Worm (Caenorhabditis elegans) whole organism, L2 larva: ENCODE measurements around the gene T16G12.9.

Experiments used
- aly-2 ChIP-seq: fragments of 150-350 bp; optimal IDR thresholded peaks from 2 replicates; lab custom pipeline; 2014; ENCODE audit warnings: missing biosample characterization, missing genetic modification characterization
- ama-1 ChIP-seq: fragments of 150-350 bp; optimal IDR thresholded peaks from 2 replicates; lab custom pipeline; 2018; ENCODE audit warnings: inconsistent platforms
- gmeb-1 ChIP-seq: fragments of 150-350 bp; optimal IDR thresholded peaks from 2 replicates; lab custom pipeline; 2014; ENCODE audit warnings: missing biosample characterization, missing genetic modification characterization
- nhr-23 ChIP-seq: fragments of 150-350 bp; optimal IDR thresholded peaks from 2 replicates; lab custom pipeline; 2014; ENCODE audit warnings: missing biosample characterization, missing genetic modification reagents, missing genetic modification characterization
- nhr-237 ChIP-seq: fragments of 150-350 bp; optimal IDR thresholded peaks from 2 replicates; lab custom pipeline; 2014; ENCODE audit warnings: missing biosample characterization, missing genetic modification characterization
- nhr-25 ChIP-seq: fragments of 150-350 bp; sonication (generic microtip); optimal IDR thresholded peaks from 3 replicates; lab custom pipeline; 2014; ENCODE audit warnings: missing biosample characterization, missing genetic modification characterization
- unc-39 ChIP-seq: fragments of 150-350 bp; optimal IDR thresholded peaks from 2 replicates; lab custom pipeline; 2014; ENCODE audit warnings: missing biosample characterization, missing genetic modification characterization

ce11 chrIII:10120076-10120831 lies 42.2 kb upstream of the T16G12.9 start, which contains the start of the genes gtf-2H3 and ham-3:
- no peak for TF ChIP-seq nhr-25 (tag; lab: Kevin White, UChicago)
- no peak for TF ChIP-seq aly-2 (tag; lab: Kevin White, UChicago)
- TF ChIP-seq ama-1 (lab: Kevin White, UChicago) = no peak
- no peak for TF ChIP-seq nhr-23 (tag; lab: Kevin White, UChicago)
- no peak for TF ChIP-seq nhr-237 (tag; lab: Kevin White, UChicago)
- TF ChIP-seq gmeb-1 = no peak
- TF ChIP-seq unc-39 (tag; lab: Kevin White, UChicago) = no peak
